Worm (Caenorhabditis elegans): ENCODE results near the gene nhr-47.

nhr-47 gene

DNA sequence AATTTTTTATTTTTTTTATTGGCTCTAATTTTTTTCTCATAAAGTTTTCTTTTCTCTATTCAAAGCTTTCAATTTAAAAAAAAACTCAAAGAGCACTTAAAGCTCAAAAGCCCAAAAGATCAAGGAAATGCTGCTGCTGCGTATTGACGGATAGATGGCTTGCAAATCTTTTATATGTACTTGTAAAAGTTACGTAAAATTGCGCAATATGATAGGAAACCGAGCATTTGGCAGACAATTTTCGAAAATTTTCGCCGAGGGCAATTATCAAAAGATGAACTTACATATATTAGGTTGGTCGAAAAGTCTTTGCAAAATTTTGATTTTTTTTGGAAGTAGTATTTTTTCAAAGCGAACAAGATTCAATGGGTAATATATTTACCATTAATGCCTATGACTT, 43.4 kb downstream of the nhr-47 start:
- TF ChIP-seq klf-2 (GFP tag; conservative IDR thresholded peaks at IDR 0.05) (no peak), ztf-23 (GFP tag; IDR thresholded peaks at IDR 0.05) (no peak), flt-1 (GFP tag; IDR thresholded peaks at IDR 0.05) (no peak), ztf-29 (GFP tag; IDR thresholded peaks at IDR 0.05) (no peak), tab-1 (GFP tag; IDR thresholded peaks at IDR 0.05) (no peak), med-1 (GFP tag; optimal IDR thresholded peaks at IDR 0.05; ENCODE audit: insufficient read depth) (no peak)

DNA sequence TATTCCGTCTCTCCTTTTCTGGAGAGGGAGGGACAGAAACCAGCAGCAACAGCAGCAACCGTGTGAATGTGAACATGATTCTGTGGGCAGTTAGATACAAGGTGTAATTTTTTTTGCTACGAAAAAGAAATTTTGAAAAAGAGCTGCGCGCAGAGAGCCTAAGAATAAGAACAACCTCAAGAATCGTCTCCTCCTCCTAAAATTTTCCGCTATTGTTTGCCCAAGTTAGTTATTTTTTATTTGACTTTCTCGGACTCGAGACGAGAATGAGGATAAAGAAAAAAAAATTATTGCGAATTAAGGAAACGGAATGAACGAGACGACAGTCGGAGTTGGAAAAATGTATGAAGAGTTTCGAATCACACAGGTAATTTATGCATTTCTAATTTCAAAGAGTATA, 53.5 kb downstream of the nhr-47 start, which contains the start of gene glb-5:
glb-5 (plus strand) TSS at position 301 of the 400 bp plus-strand sequence.
- TF ChIP-seq tab-1 (GFP tag; IDR thresholded peaks at IDR 0.05) (no peak), klf-2 (GFP tag; conservative IDR thresholded peaks at IDR 0.05) (no peak), ztf-23 (GFP tag; IDR thresholded peaks at IDR 0.05) (no peak), med-1 (GFP tag; optimal IDR thresholded peaks at IDR 0.05; ENCODE audit: insufficient read depth) (no peak), T22C8.4 (GFP tag; IDR thresholded peaks at IDR 0.05) (no peak), ref-1 (GFP tag; conservative IDR thresholded peaks at IDR 0.05) (no peak), ztf-29 (GFP tag; IDR thresholded peaks at IDR 0.05) (no peak), flt-1 (GFP tag; IDR thresholded peaks at IDR 0.05) (no peak), cog-1 (tag; optimal IDR thresholded peaks at IDR 0.05) (no peak)

Measured in whole organism, midembryonic.